Worm (Caenorhabditis elegans): ENCODE data around the gene ZK262.2.

ZK262.2 gene

DNA sequence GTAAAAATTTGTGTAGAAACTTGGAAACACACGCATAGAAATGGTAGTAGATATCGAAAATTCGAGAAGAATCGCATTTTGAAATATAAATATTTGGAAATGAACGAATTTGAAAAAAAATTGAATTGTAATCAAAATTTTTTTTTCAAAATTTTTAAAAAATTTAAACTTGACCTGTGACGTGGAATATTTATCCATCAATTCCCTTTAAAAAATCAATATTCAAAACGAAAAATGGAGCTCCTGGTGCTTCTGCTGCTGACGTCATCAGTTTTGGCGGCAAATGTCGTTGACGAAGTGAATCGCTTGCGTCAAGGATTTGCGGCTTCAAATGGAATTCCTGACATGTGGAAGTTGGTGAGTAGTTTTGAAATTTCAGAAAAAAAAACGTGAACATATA, 23.7 kb downstream of the ZK262.2 start, which contains the start of the genes Y51A2B.4 and Y51A2B.5:
TSS of gene Y51A2B.4 (minus strand) at position 101 of the 400 bp plus-strand sequence.
TSS of gene Y51A2B.5 (plus strand) at position 232 of the 400 bp plus-strand sequence.
- TF ChIP-seq pros-1 (tag; optimal IDR thresholded peaks at IDR 0.05) = no peak
- no peak for TF ChIP-seq ceh-14 (tag; optimal IDR thresholded peaks at IDR 0.05)

DNA sequence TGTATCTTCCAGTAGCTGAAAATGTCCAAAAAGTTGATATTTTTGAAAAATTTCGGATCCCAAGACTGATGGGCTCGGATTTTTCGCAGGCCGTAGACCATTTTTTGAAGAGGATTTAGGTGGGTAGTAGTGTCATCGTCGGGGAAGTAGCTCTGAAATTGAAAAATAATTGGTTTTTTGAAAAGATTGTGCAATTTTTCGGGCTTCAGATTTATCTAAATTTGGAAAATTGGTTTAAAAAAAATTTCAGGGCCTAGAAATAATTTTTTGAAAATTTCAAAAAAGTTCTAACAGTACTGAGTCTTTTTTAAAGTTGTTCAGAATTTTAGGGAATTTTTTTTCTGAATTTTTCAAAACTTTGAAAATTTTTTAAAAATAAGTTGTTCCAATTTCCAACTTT, 30.2 kb downstream of the ZK262.2 start, which contains the start of gene nhr-288:
TSS of gene nhr-288 (minus strand) at position 101 of the 400 bp plus-strand sequence.
- TF ChIP-seq ceh-19 (GFP tag; optimal IDR thresholded peaks at IDR 0.05) = no peak
- TF ChIP-seq tbx-2 (tag; optimal IDR thresholded peaks at IDR 0.05) = no peak
- no peak for TF ChIP-seq nhr-11 (tag; optimal IDR thresholded peaks at IDR 0.05)
- no peak for TF ChIP-seq hlh-6 (tag; optimal IDR thresholded peaks at IDR 0.05)

ce11 chrV:18378819-18379218, 34.0 kb downstream of the ZK262.2 start, which contains the start of gene Y51A2B.8:
Gene Y51A2B.8, plus strand, starts transcription at chrV:18379119.
- no peak for TF ChIP-seq lim-6 (tag; optimal IDR thresholded peaks at IDR 0.05)
- no peak for TF ChIP-seq pha-4 (tag; optimal IDR thresholded peaks at IDR 0.05)
- TF ChIP-seq Y22D7AL.16 (tag; optimal IDR thresholded peaks at IDR 0.05) = no peak
- TF ChIP-seq K02D7.2 (tag; optimal IDR thresholded peaks at IDR 0.05) = no peak
- no peak for TF ChIP-seq ahr-1 (tag; optimal IDR thresholded peaks at IDR 0.05)
- no peak for TF ChIP-seq hlh-30 (tag; optimal IDR thresholded peaks at IDR 0.05; ENCODE audit: insufficient read depth)
- no peak for TF ChIP-seq ceh-2 (tag; optimal IDR thresholded peaks at IDR 0.05)

DNA sequence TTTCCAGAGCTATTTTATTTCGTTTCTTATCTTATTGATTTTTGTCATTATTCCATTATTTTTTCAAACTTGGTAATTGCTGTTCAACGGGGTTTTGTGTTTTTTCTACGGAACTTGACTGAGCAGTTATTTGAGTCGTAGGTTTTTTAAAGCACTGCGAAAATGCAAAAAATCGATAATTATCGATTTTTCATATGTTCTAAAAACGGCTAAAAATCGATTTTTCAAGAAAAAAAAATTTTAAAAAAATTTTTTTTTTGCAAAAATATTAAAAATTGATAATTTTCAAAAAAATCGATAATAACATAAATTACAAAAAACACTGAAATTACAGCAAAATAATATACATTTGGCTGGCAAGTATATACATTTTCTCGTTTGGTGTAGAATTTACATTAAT, 37.2 kb downstream of the ZK262.2 start:
- TF ChIP-seq unc-86 (tag; optimal IDR thresholded peaks at IDR 0.05) = no peak
- no peak for TF ChIP-seq ceh-24 (tag; optimal IDR thresholded peaks at IDR 0.05)
- no peak for TF ChIP-seq ztf-16 (tag; optimal IDR thresholded peaks at IDR 0.05)
- TF ChIP-seq mec-3 (tag; optimal IDR thresholded peaks at IDR 0.05; ENCODE audit: borderline replicate concordance) = no peak
- no peak for TF ChIP-seq pros-1 (tag; optimal IDR thresholded peaks at IDR 0.05)
- no peak for TF ChIP-seq pat-9 (tag; optimal IDR thresholded peaks at IDR 0.05)
- no peak for TF ChIP-seq hlh-15 (tag; optimal IDR thresholded peaks at IDR 0.05)
- no peak for TF ChIP-seq madf-2 (tag; optimal IDR thresholded peaks at IDR 0.05)
- no peak for TF ChIP-seq ceh-14 (tag; optimal IDR thresholded peaks at IDR 0.05)
- TF ChIP-seq ceh-22 (tag; optimal IDR thresholded peaks at IDR 0.05) = no peak
- no peak for TF ChIP-seq ceh-48 (tag; optimal IDR thresholded peaks at IDR 0.05)
- TF ChIP-seq ttx-3 (tag; optimal IDR thresholded peaks at IDR 0.05) = no peak
- TF ChIP-seq ets-4 (tag; optimal IDR thresholded peaks at IDR 0.05) = no peak
- no peak for TF ChIP-seq ceh-19 (GFP tag; optimal IDR thresholded peaks at IDR 0.05)
- TF ChIP-seq pqm-1 (tag; optimal IDR thresholded peaks at IDR 0.05) = no peak
- no peak for TF ChIP-seq K09A11.1 (tag; optimal IDR thresholded peaks at IDR 0.05; ENCODE audit: insufficient read depth)
- no peak for TF ChIP-seq dmd-4 (tag; optimal IDR thresholded peaks at IDR 0.05; ENCODE audit: borderline replicate concordance)
- TF ChIP-seq hlh-30 (tag; optimal IDR thresholded peaks at IDR 0.05; ENCODE audit: insufficient read depth) = no peak
- TF ChIP-seq pag-3 (tag; optimal IDR thresholded peaks at IDR 0.05; ENCODE audit: borderline replicate concordance) = no peak

ce11 chrV:18374194-18374593, 38.6 kb downstream of the ZK262.2 start, which contains the start of gene Y51A2B.2:
Gene Y51A2B.2, plus strand, starts transcription at chrV:18374494.
- TF ChIP-seq madf-2 (tag; optimal IDR thresholded peaks at IDR 0.05) = no peak
- TF ChIP-seq fkh-6 (tag; optimal IDR thresholded peaks at IDR 0.05) = no peak
- TF ChIP-seq hlh-6 (tag; optimal IDR thresholded peaks at IDR 0.05) = no peak
- no peak for TF ChIP-seq ceh-24 (tag; optimal IDR thresholded peaks at IDR 0.05)
- TF ChIP-seq rnt-1 (tag; optimal IDR thresholded peaks at IDR 0.05) = no peak
- TF ChIP-seq nhr-11 (tag; optimal IDR thresholded peaks at IDR 0.05) = no peak
- no peak for TF ChIP-seq K09A11.1 (tag; optimal IDR thresholded peaks at IDR 0.05; ENCODE audit: insufficient read depth)
- TF ChIP-seq ceh-9 (tag; optimal IDR thresholded peaks at IDR 0.05) = no peak
- TF ChIP-seq ceh-22 (tag; optimal IDR thresholded peaks at IDR 0.05) = no peak
- TF ChIP-seq che-1 (tag; optimal IDR thresholded peaks at IDR 0.05) = no peak
- TF ChIP-seq hlh-13 (GFP tag; optimal IDR thresholded peaks at IDR 0.05) = no peak
- no peak for TF ChIP-seq lim-6 (tag; optimal IDR thresholded peaks at IDR 0.05)
- TF ChIP-seq npax-4 (tag; optimal IDR thresholded peaks at IDR 0.05) = no peak
- TF ChIP-seq pha-4 (tag; optimal IDR thresholded peaks at IDR 0.05) = no peak
- no peak for TF ChIP-seq ahr-1 (tag; optimal IDR thresholded peaks at IDR 0.05)
- no peak for TF ChIP-seq ceh-30 (tag; optimal IDR thresholded peaks at IDR 0.05)
- no peak for TF ChIP-seq pros-1 (tag; optimal IDR thresholded peaks at IDR 0.05)
- no peak for TF ChIP-seq ceh-6 (GFP tag; optimal IDR thresholded peaks at IDR 0.05)
- no peak for TF ChIP-seq Y22D7AL.16 (tag; optimal IDR thresholded peaks at IDR 0.05)
- no peak for TF ChIP-seq ama-1 (optimal IDR thresholded peaks at IDR 0.05)
